Fruit fly (Drosophila melanogaster) whole organism, prepupa: ENCODE data around the gene RhoGAP19D.

Experiments
- Blimp-1 ChIP-seq: fragments of 200-800 bp; sonication (Bioruptor generic); optimal IDR thresholded peaks from 3 replicates; lab custom pipeline; 2017; ENCODE audit warnings: missing biosample characterization, missing genetic modification characterization, mild to moderate bottlenecking, moderate library complexity, missing genetic modification reagents
- CG11902 ChIP-seq: fragments of 200-800 bp; sonication (Bioruptor generic); optimal IDR thresholded peaks from 3 replicates; lab custom pipeline; 2016; ENCODE audit warnings: missing biosample characterization, missing genetic modification characterization
- CG1621 ChIP-seq: fragments of 200-800 bp; sonication (Bioruptor generic); optimal IDR thresholded peaks from 3 replicates; lab custom pipeline; 2018; ENCODE audit warnings: missing biosample characterization, mild to moderate bottlenecking, missing genetic modification characterization
- CG16779 ChIP-seq: fragments of 200-800 bp; sonication (Bioruptor generic); optimal IDR thresholded peaks from 3 replicates; lab custom pipeline; 2017; ENCODE audit warnings: missing biosample characterization, mild to moderate bottlenecking, missing genetic modification characterization
- CG34406 ChIP-seq: fragments of 200-800 bp; sonication (Bioruptor generic); optimal IDR thresholded peaks from 3 replicates; lab custom pipeline; 2016; ENCODE audit warnings: missing biosample characterization, missing genetic modification characterization
- CG6854 ChIP-seq: fragments of 200-800 bp; sonication (Bioruptor generic); optimal IDR thresholded peaks from 2 replicates; lab custom pipeline; 2017; ENCODE audit warnings: missing biosample characterization, mild to moderate bottlenecking, missing genetic modification characterization
- Hr4 ChIP-seq: fragments of 200-800 bp; sonication (Bioruptor generic); optimal IDR thresholded peaks from 3 replicates; lab custom pipeline; 2016; ENCODE audit warnings: missing biosample characterization, missing genetic modification characterization
- Sox102F ChIP-seq: fragments of 200-800 bp; sonication (Bioruptor generic); optimal IDR thresholded peaks from 2 replicates; lab custom pipeline; 2016; ENCODE audit warnings: missing biosample characterization, mild to moderate bottlenecking, missing genetic modification characterization
- dac ChIP-seq: fragments of 200-800 bp; sonication (Bioruptor generic); optimal IDR thresholded peaks from 2 replicates; lab custom pipeline; 2017; ENCODE audit warnings: missing biosample characterization, mild to moderate bottlenecking, missing genetic modification characterization

DNA sequence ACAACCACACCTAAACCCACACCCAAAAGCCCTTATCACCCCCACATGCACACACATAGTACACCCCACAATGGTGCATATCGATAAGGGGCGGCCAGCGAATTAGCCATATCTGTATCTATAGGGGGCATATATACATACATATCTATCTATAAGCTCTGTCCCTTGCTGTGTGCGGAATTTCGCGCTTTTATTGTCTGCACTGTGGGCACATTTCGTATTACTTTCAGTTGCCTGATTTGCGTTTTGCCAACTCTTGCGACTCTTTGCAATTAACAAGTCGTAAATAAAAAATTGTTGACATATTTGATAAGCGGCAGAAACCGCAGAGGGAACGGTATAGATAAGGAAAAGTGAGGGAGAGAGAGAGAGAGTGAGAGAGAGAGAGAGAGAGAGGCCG, 29.1 kb downstream of the RhoGAP19D start:
- TF ChIP-seq CG6854 (GFP tag; lab: Kevin White, UChicago) (no peak), Sox102F (no peak), CG11902 (GFP tag; lab: Kevin White, UChicago) (no peak), Hr4 (GFP tag; lab: Kevin White, UChicago) (no peak), CG16779 (no peak), dac (GFP tag; lab: Kevin White, UChicago) (no peak), Blimp-1 (no peak), CG34406 (GFP tag; lab: Kevin White, UChicago) (no peak), CG1621 (tag; lab: Kevin White, UChicago) (no peak)
